Fruit fly (Drosophila melanogaster) whole organism, embryonic: Measurements from ENCODE around the gene nbs.

Experiments used
- Asciz ChIP-seq: fragments of 200-800 bp; sonication (Bioruptor generic); optimal IDR thresholded peaks from 2 replicates; lab custom pipeline; 2017; ENCODE audit warnings: missing biosample characterization, mild to moderate bottlenecking, missing genetic modification characterization, missing genetic modification reagents
- Atf-2 ChIP-seq: fragments of 200-800 bp; sonication (Bioruptor generic); optimal IDR thresholded peaks from 2 replicates; lab custom pipeline; 2016; ENCODE audit warnings: missing biosample characterization, missing genetic modification characterization
- Bteb2 ChIP-seq: fragments of 200-800 bp; sonication (Bioruptor generic); optimal IDR thresholded peaks from 2 replicates; lab custom pipeline; 2016; ENCODE audit warnings: missing biosample characterization, missing genetic modification characterization
- C15 ChIP-seq: fragments of 200-800 bp; sonication (Bioruptor generic); IDR thresholded peaks from 3 replicates; pipeline ENCODE4 v1.3.6; 2022; ENCODE audit warnings: missing biosample characterization, missing genetic modification characterization
- CG10321 ChIP-seq: fragments of 200-800 bp; sonication (Bioruptor generic); IDR thresholded peaks from 2 replicates; pipeline ENCODE4 v1.3.6; 2022; ENCODE audit warnings: missing biosample characterization, missing genetic modification characterization
- CG11085 ChIP-seq: fragments of 200-800 bp; sonication (Bioruptor generic); IDR thresholded peaks from 2 replicates; pipeline ENCODE4 v1.3.6; 2022; ENCODE audit warnings: missing biosample characterization, missing genetic modification characterization
- CG12104 ChIP-seq: fragments of 200-800 bp; sonication (Bioruptor generic); optimal IDR thresholded peaks from 3 replicates; lab custom pipeline; 2016; ENCODE audit warnings: missing biosample characterization, missing genetic modification characterization
- CG12744 ChIP-seq: fragments of 200-800 bp; sonication (Bioruptor generic); optimal IDR thresholded peaks from 2 replicates; lab custom pipeline; 2016; ENCODE audit warnings: missing biosample characterization, missing genetic modification characterization
- CG14050 ChIP-seq: fragments of 200-800 bp; sonication (Bioruptor generic); IDR thresholded peaks from 3 replicates; pipeline ENCODE4 v1.3.6; 2022; ENCODE audit warnings: missing biosample characterization, missing genetic modification characterization
- CG15011 ChIP-seq: fragments of 200-800 bp; sonication (Bioruptor generic); optimal IDR thresholded peaks from 3 replicates; lab custom pipeline; 2018; ENCODE audit warnings: missing biosample characterization, mild to moderate bottlenecking, missing genetic modification characterization
- CG1603 ChIP-seq: fragments of 200-800 bp; sonication (Bioruptor generic); optimal IDR thresholded peaks from 2 replicates; lab custom pipeline; 2019; ENCODE audit warnings: missing biosample characterization, mild to moderate bottlenecking, missing genetic modification characterization, moderate library complexity
- CG16779 ChIP-seq: fragments of 200-800 bp; sonication (Bioruptor generic); IDR thresholded peaks from 2 replicates; pipeline ENCODE4 v1.3.6; 2022; ENCODE audit warnings: missing biosample characterization, missing genetic modification characterization
- CG16863 ChIP-seq: fragments of 200-800 bp; sonication (Bioruptor generic); optimal IDR thresholded peaks from 3 replicates; lab custom pipeline; 2016; ENCODE audit warnings: missing biosample characterization, missing genetic modification characterization
- CG1832 ChIP-seq: fragments of 200-800 bp; sonication (Bioruptor generic); optimal IDR thresholded peaks from 2 replicates; lab custom pipeline; 2017; ENCODE audit warnings: missing biosample characterization, mild to moderate bottlenecking, missing genetic modification characterization, inconsistent platforms
- CG18764 ChIP-seq: fragments of 200-800 bp; sonication (Bioruptor generic); optimal IDR thresholded peaks from 3 replicates; lab custom pipeline; 2016; ENCODE audit warnings: missing biosample characterization, missing genetic modification characterization
- CG2889 ChIP-seq: fragments of 200-800 bp; sonication (Bioruptor generic); IDR thresholded peaks from 3 replicates; pipeline ENCODE4 v1.3.6; 2022; ENCODE audit warnings: missing biosample characterization, missing genetic modification characterization
- CG6175 ChIP-seq: fragments of 200-800 bp; sonication (Bioruptor generic); IDR thresholded peaks from 3 replicates; pipeline ENCODE4 v1.3.6; 2022; ENCODE audit warnings: missing biosample characterization, missing genetic modification characterization
- CG6689 ChIP-seq: fragments of 200-800 bp; sonication (Bioruptor generic); IDR thresholded peaks from 2 replicates; pipeline ENCODE4 v1.3.6; 2022; ENCODE audit warnings: missing biosample characterization, missing genetic modification characterization
- CG6854 ChIP-seq: fragments of 200-800 bp; sonication (Bioruptor generic); optimal IDR thresholded peaks from 3 replicates; lab custom pipeline; 2017; ENCODE audit warnings: missing biosample characterization, mild to moderate bottlenecking, missing genetic modification characterization
- CG7839 ChIP-seq: fragments of 200-800 bp; sonication (Bioruptor generic); optimal IDR thresholded peaks from 3 replicates; lab custom pipeline; 2018; ENCODE audit warnings: missing biosample characterization, mild to moderate bottlenecking, missing genetic modification characterization, moderate library complexity
- CG8089 ChIP-seq: fragments of 200-800 bp; sonication (Bioruptor generic); optimal IDR thresholded peaks from 3 replicates; lab custom pipeline; 2016; ENCODE audit warnings: missing biosample characterization, missing genetic modification characterization
- CG8478 ChIP-seq: fragments of >200 bp; optimal IDR thresholded peaks from 2 replicates; lab custom pipeline; 2018
- Dref ChIP-seq: fragments of 200-800 bp; sonication (Bioruptor generic); IDR thresholded peaks from 2 replicates; pipeline ENCODE4 v1.3.6; 2022; ENCODE audit warnings: missing biosample characterization, missing genetic modification characterization
- Fer2 ChIP-seq: fragments of 200-800 bp; sonication (Bioruptor generic); optimal IDR thresholded peaks from 2 replicates; lab custom pipeline; 2018; ENCODE audit warnings: missing biosample characterization, mild to moderate bottlenecking, missing genetic modification characterization, moderate library complexity
- GATAe ChIP-seq: fragments of 200-800 bp; sonication (Bioruptor generic); conservative IDR thresholded peaks from 2 replicates; pipeline ENCODE4 v1.3.6; 2022; ENCODE audit warnings: missing biosample characterization, missing genetic modification characterization
- H2.0 ChIP-seq: fragments of 200-800 bp; sonication (Bioruptor generic); IDR thresholded peaks from 2 replicates; pipeline ENCODE4 v1.3.6; 2022; ENCODE audit warnings: missing biosample characterization, missing genetic modification characterization
- HLHmδ ChIP-seq: fragments of 200-800 bp; sonication (Bioruptor generic); optimal IDR thresholded peaks from 2 replicates; lab custom pipeline; 2018; ENCODE audit warnings: missing biosample characterization, mild to moderate bottlenecking, missing genetic modification characterization, moderate library complexity
- Hr3 ChIP-seq: fragments of 200-800 bp; sonication (Bioruptor generic); optimal IDR thresholded peaks from 3 replicates; lab custom pipeline; 2016; ENCODE audit warnings: missing biosample characterization, missing genetic modification characterization
- Kr ChIP-seq: fragments of 200-800 bp; sonication (Bioruptor generic); optimal IDR thresholded peaks from 2 replicates; lab custom pipeline; 2017; ENCODE audit warnings: missing biosample characterization, mild to moderate bottlenecking, missing genetic modification characterization
- MBD-R2 ChIP-seq: fragments of 200-800 bp; sonication (Bioruptor generic); IDR thresholded peaks from 2 replicates; pipeline ENCODE4 v1.3.6; 2022; ENCODE audit warnings: missing biosample characterization, missing genetic modification characterization
- Nf-YB ChIP-seq: fragments of 200-800 bp; sonication (Bioruptor generic); optimal IDR thresholded peaks from 3 replicates; lab custom pipeline; 2019; ENCODE audit warnings: missing biosample characterization, mild to moderate bottlenecking, missing genetic modification characterization, moderate library complexity
- Spps ChIP-seq: fragments of 200-800 bp; sonication (Bioruptor generic); optimal IDR thresholded peaks from 2 replicates; lab custom pipeline; 2018; ENCODE audit warnings: missing biosample characterization, mild to moderate bottlenecking, missing genetic modification characterization
- Tbp ChIP-seq: fragments of >200 bp; optimal IDR thresholded peaks from 2 replicates; lab custom pipeline; 2018; ENCODE audit warnings: missing biosample characterization, missing genetic modification characterization
- Trl ChIP-seq, 3 experiments: fragments of >200 bp in 2 of 3; fragments of 200-800 bp in 1 of 3; sonication (Bioruptor generic) in 1 of 3; optimal IDR thresholded peaks; 2 replicates in 1 of 3; 3 replicates in 2 of 3; lab custom pipeline; 2016 to 2017; ENCODE audit warnings: missing biosample characterization in 1 of 3, missing genetic modification characterization in 1 of 3
- ab ChIP-seq: fragments of 200-800 bp; sonication (Bioruptor generic); optimal IDR thresholded peaks from 2 replicates; lab custom pipeline; 2016; ENCODE audit warnings: missing biosample characterization, missing genetic modification characterization
- ac ChIP-seq: fragments of 200-800 bp; sonication (Bioruptor generic); optimal IDR thresholded peaks from 3 replicates; lab custom pipeline; 2017; ENCODE audit warnings: missing biosample characterization, mild to moderate bottlenecking, missing genetic modification characterization
- amos ChIP-seq: fragments of 200-800 bp; sonication (Bioruptor generic); IDR thresholded peaks from 2 replicates; pipeline ENCODE4 v1.3.6; 2022; ENCODE audit warnings: missing biosample characterization, missing genetic modification characterization; ENCODE audit not compliant: partially characterized antibody
- az2 ChIP-seq: fragments of 200-800 bp; sonication (Bioruptor generic); optimal IDR thresholded peaks from 3 replicates; lab custom pipeline; 2016; ENCODE audit warnings: missing biosample characterization, missing genetic modification characterization
- bigmax ChIP-seq: fragments of 200-800 bp; sonication (Bioruptor generic); optimal IDR thresholded peaks from 2 replicates; lab custom pipeline; 2018; ENCODE audit warnings: missing biosample characterization, mild to moderate bottlenecking, missing genetic modification characterization
- cg ChIP-seq: fragments of 200-800 bp; sonication (Bioruptor generic); optimal IDR thresholded peaks from 3 replicates; lab custom pipeline; 2019; ENCODE audit warnings: missing biosample characterization, mild to moderate bottlenecking, missing genetic modification characterization, moderate library complexity
- dan ChIP-seq: fragments of 200-800 bp; sonication (Bioruptor generic); IDR thresholded peaks from 2 replicates; pipeline ENCODE4 v1.3.6; 2022; ENCODE audit warnings: missing biosample characterization, missing genetic modification characterization
- dpn ChIP-seq, 2 experiments: fragments of 200-800 bp; sonication (Bioruptor generic); optimal IDR thresholded peaks; 3 replicates each; lab custom pipeline; 2016; ENCODE audit warnings: missing biosample characterization in 2 of 2, missing genetic modification characterization in 2 of 2
- esg ChIP-seq: fragments of 200-800 bp; sonication (Bioruptor generic); conservative IDR thresholded peaks from 2 replicates; pipeline ENCODE4 v1.3.6; 2022; ENCODE audit warnings: missing biosample characterization, missing genetic modification characterization
- eyg ChIP-seq: fragments of 200-800 bp; sonication (Bioruptor generic); optimal IDR thresholded peaks from 3 replicates; lab custom pipeline; 2016; ENCODE audit warnings: missing biosample characterization, missing genetic modification characterization
- fd96Cb ChIP-seq: fragments of 200-800 bp; sonication (Bioruptor generic); optimal IDR thresholded peaks from 2 replicates; lab custom pipeline; 2018; ENCODE audit warnings: missing biosample characterization, mild to moderate bottlenecking, missing genetic modification characterization, moderate library complexity
- fu2 ChIP-seq: fragments of 200-800 bp; sonication (Bioruptor generic); optimal IDR thresholded peaks from 2 replicates; lab custom pipeline; 2016; ENCODE audit warnings: missing biosample characterization, missing genetic modification characterization
- her ChIP-seq: fragments of 200-800 bp; sonication (Bioruptor generic); optimal IDR thresholded peaks from 2 replicates; lab custom pipeline; 2016; ENCODE audit warnings: missing biosample characterization, missing genetic modification characterization
- jumu ChIP-seq: fragments of 200-800 bp; sonication (Bioruptor generic); optimal IDR thresholded peaks from 3 replicates; lab custom pipeline; 2016; ENCODE audit warnings: missing biosample characterization, missing genetic modification characterization
- kni ChIP-seq: fragments of 200-800 bp; sonication (Bioruptor generic); optimal IDR thresholded peaks from 3 replicates; lab custom pipeline; 2017; ENCODE audit warnings: mild to moderate bottlenecking, missing biosample characterization, missing genetic modification reagents, missing genetic modification characterization
- seq ChIP-seq: fragments of 200-800 bp; sonication (Bioruptor generic); IDR thresholded peaks from 2 replicates; pipeline ENCODE4 v1.3.6; 2022; ENCODE audit warnings: missing biosample characterization, missing genetic modification characterization
- sima ChIP-seq: fragments of 200-800 bp; sonication (Bioruptor generic); optimal IDR thresholded peaks from 2 replicates; lab custom pipeline; 2016; ENCODE audit warnings: missing biosample characterization, missing genetic modification characterization

The nbs gene

dm6 chr3L:9744060-9744549 lies 21.1 kb upstream of the nbs start (continued):
- TF ChIP-seq fd96Cb (tag; lab: Kevin White, UChicago), result peak; percentile 95
- TF ChIP-seq C15, result peak; percentile 68; the same call in 1 of the 3 replicates
- TF ChIP-seq jumu (GFP tag; lab: Kevin White, UChicago), result peak; percentile 75
- no peak for TF ChIP-seq Dref (GFP tag; lab: Robert Waterston, UW)
- TF ChIP-seq CG16863 (GFP tag; lab: Kevin White, UChicago), result peak; percentile 51
- TF ChIP-seq CG12104 (GFP tag; lab: Kevin White, UChicago), result peak; percentile 86
- TF ChIP-seq bigmax, result no peak
- TF ChIP-seq CG7839 (tag; lab: Kevin White, UChicago), result peak; percentile 83
- TF ChIP-seq Nf-YB (GFP tag; lab: Kevin White, UChicago), result peak; percentile 61
- TF ChIP-seq Trl (optimal IDR thresholded peaks at IDR 0.05; lab: Kevin White, UChicago), result no peak
- TF ChIP-seq Trl (GFP tag; optimal IDR thresholded peaks at IDR 0.05; lab: Kevin White, UChicago), result peak; percentile 82
- TF ChIP-seq CG1603 (tag; lab: Kevin White, UChicago), result peak; percentile 75
- TF ChIP-seq cg (GFP tag; lab: Kevin White, UChicago), result no peak
- peak; percentile 34 for TF ChIP-seq CG8089 (GFP tag; lab: Kevin White, UChicago)
- no peak for TF ChIP-seq Kr (GFP tag; lab: Kevin White, UChicago)
- peak; percentile 88 for TF ChIP-seq Asciz (GFP tag; lab: Kevin White, UChicago)
- TF ChIP-seq GATAe (GFP tag; lab: Robert Waterston, UW), result peak; percentile 49
- TF ChIP-seq CG10321, result peak; percentile 41; the same call in 1 of the 2 replicates
- TF ChIP-seq Tbp (GFP tag; lab: Kevin White, UChicago), result no peak
- TF ChIP-seq her (GFP tag; lab: Kevin White, UChicago), result peak; percentile 80
- peak; percentile 92 for TF ChIP-seq CG18764
- peak; percentile 65 for TF ChIP-seq CG11085 (GFP tag; lab: Robert Waterston, UW)
- peak; percentile 57 for TF ChIP-seq Atf-2
- peak; percentile 89 for TF ChIP-seq eyg (GFP tag; lab: Kevin White, UChicago)
- TF ChIP-seq CG2889 (GFP tag; lab: Robert Waterston, UW), result peak; percentile 36; the same call in 1 of the 3 replicates
- peak; percentile 84 for TF ChIP-seq kni (GFP tag; lab: Kevin White, UChicago)
- TF ChIP-seq dpn (GFP tag; optimal IDR thresholded peaks at IDR 0.05; lab: Kevin White, UChicago), result peak; percentile 75 to 76
- TF ChIP-seq CG14050 (GFP tag; lab: Robert Waterston, UW), result peak; percentile 63
- TF ChIP-seq CG6175 (GFP tag; lab: Robert Waterston, UW), result peak; percentile 55; the same call in 1 of the 3 replicates
- TF ChIP-seq az2, result peak; percentile 80
- TF ChIP-seq CG8478 (lab: Kevin White, UChicago), result no peak
- TF ChIP-seq ac (GFP tag; lab: Kevin White, UChicago), result peak; percentile 34
- TF ChIP-seq esg (GFP tag; lab: Robert Waterston, UW), result peak; percentile 79
- peak; percentile 66 for TF ChIP-seq CG15011
- TF ChIP-seq CG6689 (GFP tag; lab: Robert Waterston, UW), result peak; percentile 95
- TF ChIP-seq amos (GFP tag; lab: Robert Waterston, UW), result no peak
- peak; percentile 84 for TF ChIP-seq seq
- TF ChIP-seq sima, result peak; percentile 80
- TF ChIP-seq CG16779 (GFP tag; lab: Robert Waterston, UW), result 0 out of 2 replicates have a peak, but pooled peaks have one; percentile 42
- peak; percentile 70 for TF ChIP-seq Spps (tag; lab: Kevin White, UChicago)
- TF ChIP-seq Hr3 (GFP tag; lab: Kevin White, UChicago), result peak; percentile 70
- TF ChIP-seq HLHmδ (GFP tag; lab: Kevin White, UChicago), result no peak
- TF ChIP-seq dan, result no peak
- peak; percentile 5 for TF ChIP-seq fu2 (GFP tag; lab: Kevin White, UChicago)
- peak; percentile 67 for TF ChIP-seq H2.0 (GFP tag; lab: Robert Waterston, UW)
- peak; percentile 72 for TF ChIP-seq Bteb2 (GFP tag; lab: Kevin White, UChicago)
- peak; percentile 38; the same call in 1 of the 2 replicates for TF ChIP-seq MBD-R2
- peak; percentile 64 for TF ChIP-seq CG12744 (GFP tag; lab: Kevin White, UChicago)
- no peak for TF ChIP-seq CG1832 (GFP tag; lab: Kevin White, UChicago)
- no peak for TF ChIP-seq ab (GFP tag; lab: Kevin White, UChicago)
- peak; percentile 65 for TF ChIP-seq CG6854
- peak; percentile 25 for TF ChIP-seq Fer2 (tag; lab: Kevin White, UChicago)
